Worm (Caenorhabditis elegans) whole organism, L1 larva: ENCODE data around the gene F59B1.2.

Experiments used
- C04F5.9 ChIP-seq: sonication (generic microtip); optimal IDR thresholded peaks from 2 replicates; lab custom pipeline; 2016; ENCODE audit warnings: missing genetic modification characterization, missing compliant biosample characterization
- egl-27 ChIP-seq, 2 experiments: fragments of 150-350 bp in 1 of 2; sonication (generic microtip); optimal IDR thresholded peaks; 3 replicates each; lab custom pipeline; 2017 to 2018; ENCODE audit warnings: missing biosample characterization in 2 of 2, missing genetic modification characterization in 2 of 2, missing genetic modification reagents in 2 of 2
- elt-3 ChIP-seq, 6 experiments: fragments of 150-350 bp in 1 of 6; sonication (generic microtip); optimal IDR thresholded peaks; 2 replicates each; lab custom pipeline; 2017 to 2018; ENCODE audit warnings: missing biosample characterization in 6 of 6, missing genetic modification characterization in 6 of 6, inconsistent platforms in 1 of 6
- hlh-17 ChIP-seq: fragments of 200-800 bp; sonication (Bioruptor generic); optimal IDR thresholded peaks from 2 replicates; lab custom pipeline; 2018; ENCODE audit warnings: missing genetic modification characterization, mild to moderate bottlenecking, missing compliant biosample characterization, moderate library complexity, borderline replicate concordance
- lin-39 ChIP-seq: fragments of 150-350 bp; optimal IDR thresholded peaks from 2 replicates; lab custom pipeline; 2014; ENCODE audit warnings: missing biosample characterization, missing genetic modification reagents, missing genetic modification characterization
- mab-9 ChIP-seq: fragments of 200-800 bp; sonication (Bioruptor generic); IDR thresholded peaks from 2 replicates; pipeline ENCODE4 v1.3.6; 2022; ENCODE audit warnings: missing genetic modification reagents, missing genetic modification characterization, missing compliant biosample characterization
- pqm-1 ChIP-seq: sonication (generic microtip); optimal IDR thresholded peaks from 3 replicates; lab custom pipeline; 2017; ENCODE audit warnings: missing biosample characterization, missing genetic modification characterization
- unc-130 ChIP-seq: fragments of 150-350 bp; optimal IDR thresholded peaks from 2 replicates; lab custom pipeline; 2017; ENCODE audit warnings: missing biosample characterization, missing genetic modification characterization, inconsistent platforms
- unc-86 ChIP-seq: sonication (generic microtip); optimal IDR thresholded peaks from 2 replicates; lab custom pipeline; 2016; ENCODE audit warnings: missing genetic modification characterization, missing compliant biosample characterization

- TF ChIP-seq pqm-1: no peak
- no peak for TF ChIP-seq mab-9 (GFP tag; lab: Robert Waterston, UW)
- TF ChIP-seq egl-27 (tag; optimal IDR thresholded peaks at IDR 0.05; lab: Kevin White, UChicago): no peak
- TF ChIP-seq lin-39 (tag; lab: Kevin White, UChicago): no peak
- TF ChIP-seq elt-3 (tag; optimal IDR thresholded peaks at IDR 0.05; lab: Kevin White, UChicago): no peak
- no peak for TF ChIP-seq C04F5.9 (tag; lab: Kevin White, UChicago)
- TF ChIP-seq unc-86 (tag; lab: Kevin White, UChicago): no peak
- no peak for TF ChIP-seq hlh-17 (GFP tag; lab: Kevin White, UChicago)
- TF ChIP-seq unc-130 (tag; lab: Kevin White, UChicago): no peak
Measured at ce11 chrV:3583622-3584021, 49.5 kb upstream of the F59B1.2 start.
